ENCODE assay signal across 1 fruit fly cellular context in genomic region chr2L:845341-846004, dm6.
TF ChIP-seq lines count a peak whose summit lies in the region.

No protein-coding gene starts in this region.

TF ChIP-seq in whole organism, embryonic, 481 proteins besides CTCF, POLR2A, EP300 and RAD21 (continued from another document):
- peak; percentile 82 for TF ChIP-seq CG6813 (GFP tag; optimal IDR thresholded peaks at IDR 0.05; lab: Kevin White, UChicago)
- TF ChIP-seq vnd (GFP tag; IDR thresholded peaks at IDR 0.05; lab: Robert Waterston, UW; ENCODE audit: partially characterized antibody), result no peak
- TF ChIP-seq Hand (GFP tag; optimal IDR thresholded peaks at IDR 0.05; lab: Kevin White, UChicago), result peak; percentile 79
- no peak for TF ChIP-seq lov (optimal IDR thresholded peaks at IDR 0.05; lab: Kevin White, UChicago)
- peak; percentile 78; the same call in 1 of the 3 replicates for TF ChIP-seq lov (GFP tag; IDR thresholded peaks at IDR 0.05; lab: Robert Waterston, UW)
- peak; percentile 74 for TF ChIP-seq ewg (GFP tag; optimal IDR thresholded peaks at IDR 0.05; lab: Kevin White, UChicago)
- TF ChIP-seq Doc2 (GFP tag; IDR thresholded peaks at IDR 0.05; lab: Robert Waterston, UW), result 0 out of 2 replicates have a peak, but pooled peaks have one; percentile 40
- peak; percentile 99 for TF ChIP-seq Med (GFP tag; lab: Kevin White, UChicago)
- peak; percentile 92 for TF ChIP-seq ap (GFP tag; IDR thresholded peaks at IDR 0.05; lab: Robert Waterston, UW)
- TF ChIP-seq dysf (GFP tag; IDR thresholded peaks at IDR 0.05; lab: Robert Waterston, UW), result peak; percentile 94
- peak; percentile 58 for TF ChIP-seq Deaf1 (tag; optimal IDR thresholded peaks at IDR 0.05; lab: Kevin White, UChicago)
- peak; percentile 77 for TF ChIP-seq CG15514 (GFP tag; optimal IDR thresholded peaks at IDR 0.05; lab: Kevin White, UChicago)
- peak; percentile 85 for TF ChIP-seq crc (GFP tag; optimal IDR thresholded peaks at IDR 0.05; lab: Kevin White, UChicago)
- no peak; the same call in none of the 2 replicates for TF ChIP-seq sim (GFP tag; IDR thresholded peaks at IDR 0.05; lab: Robert Waterston, UW)
- peak; percentile 90 for TF ChIP-seq CHES-1-like (GFP tag; optimal IDR thresholded peaks at IDR 0.05; lab: Kevin White, UChicago)
- TF ChIP-seq CG34376 (GFP tag; optimal IDR thresholded peaks at IDR 0.05; lab: Kevin White, UChicago), result peak; percentile 67
- TF ChIP-seq CG6254 (GFP tag; optimal IDR thresholded peaks at IDR 0.05; lab: Kevin White, UChicago), result peak; percentile 74
- TF ChIP-seq CG10959 (GFP tag; IDR thresholded peaks at IDR 0.05; lab: Robert Waterston, UW), result peak; percentile 53; the same call in 1 of the 2 replicates
- peak; percentile 83 for TF ChIP-seq btn (GFP tag; optimal IDR thresholded peaks at IDR 0.05; lab: Kevin White, UChicago)
- peak in 1 of 2 experiments; percentile 26 for TF ChIP-seq Hr78 (GFP tag; optimal IDR thresholded peaks at IDR 0.05; lab: Kevin White, UChicago)
- TF ChIP-seq Ravus (GFP tag; IDR thresholded peaks at IDR 0.05; lab: Robert Waterston, UW), result peak; percentile 73
- TF ChIP-seq CG4707 (GFP tag; optimal IDR thresholded peaks at IDR 0.05; lab: Kevin White, UChicago), result peak; percentile 75
- peak; percentile 83 for TF ChIP-seq CG6175 (GFP tag; IDR thresholded peaks at IDR 0.05; lab: Robert Waterston, UW)
- TF ChIP-seq CG10209 (GFP tag; optimal IDR thresholded peaks at IDR 0.05; lab: Kevin White, UChicago), result peak; percentile 86
- peak; percentile 59 for TF ChIP-seq NC2β (GFP tag; optimal IDR thresholded peaks at IDR 0.05; lab: Kevin White, UChicago)
- peak; percentile 80 for TF ChIP-seq tin (GFP tag; optimal IDR thresholded peaks at IDR 0.05; lab: Kevin White, UChicago)
- TF ChIP-seq kah (GFP tag; optimal IDR thresholded peaks at IDR 0.05; lab: Kevin White, UChicago), result peak; percentile 56
- no peak for TF ChIP-seq stwl (tag; optimal IDR thresholded peaks at IDR 0.05; lab: Kevin White, UChicago)
- no peak for TF ChIP-seq pita (GFP tag; optimal IDR thresholded peaks at IDR 0.05; lab: Kevin White, UChicago)
- no peak for TF ChIP-seq Doc3 (GFP tag; IDR thresholded peaks at IDR 0.05; lab: Robert Waterston, UW; ENCODE audit: partially characterized antibody)
- peak; percentile 68 for TF ChIP-seq CG18011 (GFP tag; optimal IDR thresholded peaks at IDR 0.05; lab: Kevin White, UChicago)
- TF ChIP-seq CG32767 (GFP tag; IDR thresholded peaks at IDR 0.05; lab: Robert Waterston, UW), result peak; percentile 83
- TF ChIP-seq Oli (tag; optimal IDR thresholded peaks at IDR 0.05; lab: Kevin White, UChicago), result peak; percentile 83
- peak; percentile 83 for TF ChIP-seq NK7.1 (GFP tag; optimal IDR thresholded peaks at IDR 0.05; lab: Kevin White, UChicago)
- peak; percentile 88 for TF ChIP-seq tap (tag; optimal IDR thresholded peaks at IDR 0.05; lab: Kevin White, UChicago)
- no peak for TF ChIP-seq knrl (GFP tag; IDR thresholded peaks at IDR 0.05; lab: Robert Waterston, UW; ENCODE audit: partially characterized antibody)
